Fruit fly (Drosophila melanogaster): ENCODE results near the gene CG13728.

DNA sequence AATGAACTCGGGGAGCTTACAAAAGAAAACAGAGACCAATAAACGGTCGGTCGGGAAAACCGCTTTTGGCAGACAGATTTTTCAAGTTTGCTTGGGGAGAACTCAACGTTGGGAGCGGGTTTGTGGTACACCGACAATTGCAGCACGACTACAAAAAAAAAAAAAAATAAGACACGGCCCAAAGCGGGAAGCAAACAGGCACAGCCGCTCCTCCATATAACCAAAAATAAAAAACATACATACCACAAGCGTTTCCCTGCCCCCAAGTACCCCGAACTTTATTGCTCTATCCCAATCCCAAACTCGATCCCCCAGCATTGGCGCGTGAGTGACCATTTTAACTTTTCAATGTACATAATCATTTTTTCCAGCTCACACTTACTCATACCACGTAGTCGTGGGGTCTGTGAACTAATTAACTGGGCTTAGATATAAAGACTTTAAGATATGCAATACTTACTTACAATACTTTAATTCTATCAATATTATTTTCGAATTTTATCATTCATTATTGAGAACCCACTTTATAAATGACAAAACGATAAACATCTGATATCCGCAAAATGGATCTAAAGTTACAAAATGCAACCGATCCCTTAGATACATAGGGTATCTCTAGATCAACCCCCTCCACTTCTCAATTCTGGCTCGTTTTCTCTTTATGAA is 7.4 kb downstream of the CG13728 start:
- TF ChIP-seq CG32264 (GFP tag; optimal IDR thresholded peaks at IDR 0.05) (no peak), h (GFP tag; optimal IDR thresholded peaks at IDR 0.05) (no peak), woc (GFP tag; optimal IDR thresholded peaks at IDR 0.05) (no peak), dmrt93B (GFP tag; optimal IDR thresholded peaks at IDR 0.05) (no peak), tai (GFP tag; optimal IDR thresholded peaks at IDR 0.05) (no peak), Dfd (GFP tag; optimal IDR thresholded peaks at IDR 0.05) (no peak), sv (GFP tag; optimal IDR thresholded peaks at IDR 0.05) (no peak), Myc (optimal IDR thresholded peaks at IDR 0.05) (no peak), usp (GFP tag; optimal IDR thresholded peaks at IDR 0.05) (no peak), rgr (GFP tag; optimal IDR thresholded peaks at IDR 0.05) (no peak), sage (GFP tag; optimal IDR thresholded peaks at IDR 0.05) (no peak), dl (GFP tag; optimal IDR thresholded peaks at IDR 0.05; ENCODE audit: insufficient read depth in 1 of 2, partially characterized antibody in 2 of 2) (no peak), Vsx2 (GFP tag; optimal IDR thresholded peaks at IDR 0.05; ENCODE audit: partially characterized antibody) (no peak)

All from whole organism, wandering third instar larva.